Fruit fly (Drosophila melanogaster) whole organism, embryonic: ENCODE data around the gene Pat1.

Experiments used
- CG10267 ChIP-seq: fragments of 200-800 bp; sonication (Bioruptor generic); optimal IDR thresholded peaks from 2 replicates; lab custom pipeline; 2018; ENCODE audit warnings: missing biosample characterization, mild to moderate bottlenecking, missing genetic modification characterization, moderate library complexity
- CG10274 ChIP-seq: fragments of 200-800 bp; sonication (Bioruptor generic); optimal IDR thresholded peaks from 3 replicates; lab custom pipeline; 2017; ENCODE audit warnings: missing biosample characterization, mild to moderate bottlenecking, missing genetic modification characterization
- CG11560 ChIP-seq: fragments of 200-800 bp; sonication (Bioruptor generic); IDR thresholded peaks from 3 replicates; pipeline ENCODE4 v1.3.6; 2022; ENCODE audit warnings: missing biosample characterization, missing genetic modification characterization
- CG11723 ChIP-seq: fragments of 200-800 bp; sonication (Bioruptor generic); optimal IDR thresholded peaks from 2 replicates; lab custom pipeline; 2017; ENCODE audit warnings: missing biosample characterization, mild to moderate bottlenecking, missing genetic modification characterization
- CG12236 ChIP-seq: fragments of 200-800 bp; sonication (Bioruptor generic); optimal IDR thresholded peaks from 2 replicates; lab custom pipeline; 2016; ENCODE audit warnings: missing biosample characterization, missing genetic modification characterization
- CG13775 ChIP-seq: fragments of 200-800 bp; sonication (Bioruptor generic); optimal IDR thresholded peaks from 3 replicates; lab custom pipeline; 2017; ENCODE audit warnings: missing biosample characterization, mild to moderate bottlenecking, missing genetic modification characterization
- CG14965 ChIP-seq: fragments of 200-800 bp; sonication (Bioruptor generic); optimal IDR thresholded peaks from 2 replicates; lab custom pipeline; 2016; ENCODE audit warnings: missing biosample characterization, missing genetic modification characterization, borderline replicate concordance
- CG15269 ChIP-seq: fragments of 200-800 bp; sonication (Bioruptor generic); optimal IDR thresholded peaks from 2 replicates; lab custom pipeline; 2018; ENCODE audit warnings: missing biosample characterization, mild to moderate bottlenecking, missing genetic modification characterization, moderate library complexity
- CG1647 ChIP-seq: fragments of 200-800 bp; sonication (Bioruptor generic); optimal IDR thresholded peaks from 3 replicates; lab custom pipeline; 2016; ENCODE audit warnings: missing biosample characterization, missing genetic modification characterization
- CG17612 ChIP-seq: fragments of 200-800 bp; sonication (Bioruptor generic); IDR thresholded peaks from 2 replicates; pipeline ENCODE4 v1.3.6; 2022; ENCODE audit warnings: missing biosample characterization, missing genetic modification characterization
- CG1832 ChIP-seq: fragments of 200-800 bp; sonication (Bioruptor generic); optimal IDR thresholded peaks from 2 replicates; lab custom pipeline; 2017; ENCODE audit warnings: missing biosample characterization, mild to moderate bottlenecking, missing genetic modification characterization, inconsistent platforms
- CG2120 ChIP-seq: fragments of 200-800 bp; sonication (Bioruptor generic); optimal IDR thresholded peaks from 3 replicates; lab custom pipeline; 2016; ENCODE audit warnings: missing biosample characterization, missing genetic modification characterization
- CG2712 ChIP-seq: fragments of 200-800 bp; optimal IDR thresholded peaks from 3 replicates; lab custom pipeline; 2019; ENCODE audit warnings: missing biosample characterization, mild to moderate bottlenecking, missing genetic modification characterization, moderate library complexity
- CG32772 ChIP-seq: fragments of 200-800 bp; sonication (Bioruptor generic); IDR thresholded peaks from 2 replicates; pipeline ENCODE4 v1.3.6; 2022; ENCODE audit warnings: missing biosample characterization, missing genetic modification characterization
- CG4360 ChIP-seq: fragments of 200-800 bp; sonication (Bioruptor generic); IDR thresholded peaks from 2 replicates; pipeline ENCODE4 v1.3.6; 2022; ENCODE audit warnings: missing biosample characterization, missing genetic modification characterization
- CG8924 ChIP-seq: fragments of 200-800 bp; optimal IDR thresholded peaks from 3 replicates; lab custom pipeline; 2019; ENCODE audit warnings: missing biosample characterization, mild to moderate bottlenecking, missing genetic modification characterization, moderate library complexity
- D19B ChIP-seq: fragments of 200-800 bp; sonication (Bioruptor generic); optimal IDR thresholded peaks from 2 replicates; lab custom pipeline; 2017; ENCODE audit warnings: missing biosample characterization, mild to moderate bottlenecking, missing genetic modification characterization
- Drgx ChIP-seq: fragments of 200-800 bp; sonication (Bioruptor generic); IDR thresholded peaks from 2 replicates; pipeline ENCODE4 v1.3.6; 2022; ENCODE audit warnings: missing biosample characterization, missing genetic modification characterization
- Eip74EF ChIP-seq, 2 experiments: fragments of 200-800 bp in 1 of 2; fragments of >200 bp in 1 of 2; sonication (Bioruptor generic) in 1 of 2; optimal IDR thresholded peaks; 2 replicates each; lab custom pipeline; 2017 to 2019; ENCODE audit warnings: missing biosample characterization in 2 of 2, missing genetic modification characterization in 2 of 2, mild to moderate bottlenecking in 1 of 2, moderate library complexity in 1 of 2
- GATAe ChIP-seq: fragments of 200-800 bp; sonication (Bioruptor generic); conservative IDR thresholded peaks from 2 replicates; pipeline ENCODE4 v1.3.6; 2022; ENCODE audit warnings: missing biosample characterization, missing genetic modification characterization
- HHEX ChIP-seq: fragments of 200-800 bp; sonication (Bioruptor generic); optimal IDR thresholded peaks from 3 replicates; lab custom pipeline; 2017; ENCODE audit warnings: missing biosample characterization, mild to moderate bottlenecking, missing genetic modification characterization, missing genetic modification reagents
- HmgD ChIP-seq: fragments of 200-800 bp; sonication (Bioruptor generic); optimal IDR thresholded peaks from 3 replicates; lab custom pipeline; 2016; ENCODE audit warnings: missing biosample characterization, missing genetic modification characterization
- Mad ChIP-seq: fragments of 200-800 bp; sonication (Bioruptor generic); optimal IDR thresholded peaks from 2 replicates; lab custom pipeline; 2016; ENCODE audit warnings: missing biosample characterization, missing genetic modification characterization
- Med ChIP-seq: fragments of 200-800 bp; sonication (Bioruptor generic); peaks from one replicate; lab custom pipeline; 2016; ENCODE audit warnings: missing biosample characterization, missing genetic modification characterization, mild to moderate bottlenecking, inconsistent platforms, moderate library complexity
- Nf-YB ChIP-seq: fragments of 200-800 bp; sonication (Bioruptor generic); optimal IDR thresholded peaks from 3 replicates; lab custom pipeline; 2019; ENCODE audit warnings: missing biosample characterization, mild to moderate bottlenecking, missing genetic modification characterization, moderate library complexity
- Oli ChIP-seq: fragments of 200-800 bp; sonication (Bioruptor generic); optimal IDR thresholded peaks from 2 replicates; lab custom pipeline; 2018; ENCODE audit warnings: missing biosample characterization, mild to moderate bottlenecking, missing genetic modification characterization, moderate library complexity
- Trl ChIP-seq, 3 experiments: fragments of >200 bp in 2 of 3; fragments of 200-800 bp in 1 of 3; sonication (Bioruptor generic) in 1 of 3; optimal IDR thresholded peaks; 2 replicates in 1 of 3; 3 replicates in 2 of 3; lab custom pipeline; 2016 to 2017; ENCODE audit warnings: missing biosample characterization in 1 of 3, missing genetic modification characterization in 1 of 3
- bcd ChIP-seq: fragments of 200-800 bp; sonication (Bioruptor generic); optimal IDR thresholded peaks from 2 replicates; lab custom pipeline; 2017; ENCODE audit warnings: missing biosample characterization, mild to moderate bottlenecking, missing genetic modification characterization
- bsh ChIP-seq, 2 experiments: fragments of 200-800 bp; sonication (Bioruptor generic); optimal IDR thresholded peaks; 2 replicates each; lab custom pipeline; 2017 to 2018; ENCODE audit warnings: mild to moderate bottlenecking in 2 of 2, missing biosample characterization in 2 of 2, missing genetic modification characterization in 2 of 2, moderate library complexity in 1 of 2
- chinmo ChIP-seq: fragments of 200-800 bp; sonication (Bioruptor generic); IDR thresholded peaks from 4 replicates; pipeline ENCODE4 v1.3.6; 2022; ENCODE audit warnings: missing biosample characterization, missing genetic modification characterization; ENCODE audit not compliant: partially characterized antibody
- chm ChIP-seq: fragments of 200-800 bp; sonication (Bioruptor generic); IDR thresholded peaks from 2 replicates; pipeline ENCODE4 v1.3.6; 2022; ENCODE audit warnings: missing biosample characterization, missing genetic modification characterization
- corto ChIP-seq: fragments of 200-800 bp; sonication (Bioruptor generic); optimal IDR thresholded peaks from 2 replicates; lab custom pipeline; 2016; ENCODE audit warnings: missing biosample characterization, mild to moderate bottlenecking, missing genetic modification characterization, moderate library complexity
- croc ChIP-seq: fragments of 200-800 bp; sonication (Bioruptor generic); conservative IDR thresholded peaks from 3 replicates; pipeline ENCODE4 v1.3.6; 2022; ENCODE audit warnings: missing biosample characterization, missing genetic modification characterization
- crol ChIP-seq: fragments of 200-800 bp; sonication (Bioruptor generic); IDR thresholded peaks from 2 replicates; pipeline ENCODE4 v1.3.6; 2022; ENCODE audit warnings: missing biosample characterization, missing genetic modification characterization
- dimm ChIP-seq: fragments of 200-800 bp; sonication (Bioruptor generic); IDR thresholded peaks from 2 replicates; pipeline ENCODE4 v1.3.6; 2022; ENCODE audit warnings: missing biosample characterization, missing genetic modification characterization
- hb ChIP-seq: fragments of 200-800 bp; sonication (Bioruptor generic); IDR thresholded peaks from 3 replicates; pipeline ENCODE4 v1.3.6; 2022; ENCODE audit warnings: missing biosample characterization, missing genetic modification characterization; ENCODE audit not compliant: partially characterized antibody
- lab ChIP-seq: fragments of 200-800 bp; sonication (Bioruptor generic); optimal IDR thresholded peaks from 3 replicates; lab custom pipeline; 2017; ENCODE audit warnings: missing biosample characterization, missing genetic modification characterization, mild to moderate bottlenecking, moderate library complexity, missing genetic modification reagents
- otp ChIP-seq: fragments of 200-800 bp; sonication (Bioruptor generic); IDR thresholded peaks from 3 replicates; pipeline ENCODE4, ENCODE4 v1.3.6; 2022; ENCODE audit warnings: missing biosample characterization, missing genetic modification characterization
- prd ChIP-seq, 3 experiments: fragments of >200 bp in 2 of 3; fragments of 200-800 bp in 1 of 3; sonication (Bioruptor generic) in 1 of 3; optimal IDR thresholded peaks in 2 of 3; IDR thresholded peaks in 1 of 3; 2 replicates in 2 of 3; 3 replicates in 1 of 3; pipeline versions ENCODE4 v1.3.6 to Lab custom; 2017 to 2022; ENCODE audit warnings: missing biosample characterization in 1 of 3, missing genetic modification characterization in 1 of 3
- sens ChIP-seq: fragments of 200-800 bp; sonication (Bioruptor generic); peaks from one replicate; lab custom pipeline; 2016; ENCODE audit warnings: missing biosample characterization, missing genetic modification characterization
- tll ChIP-seq, 2 experiments: fragments of 200-800 bp in 1 of 2; fragments of >200 bp in 1 of 2; sonication (Bioruptor generic) in 1 of 2; optimal IDR thresholded peaks; 2 replicates each; lab custom pipeline; 2017 to 2019; ENCODE audit warnings: missing biosample characterization in 2 of 2, missing genetic modification characterization in 2 of 2, mild to moderate bottlenecking in 1 of 2, moderate library complexity in 1 of 2
- unpg ChIP-seq: fragments of 200-800 bp; sonication (Bioruptor generic); optimal IDR thresholded peaks from 3 replicates; lab custom pipeline; 2018; ENCODE audit warnings: missing biosample characterization, mild to moderate bottlenecking, missing genetic modification characterization, moderate library complexity
- wor ChIP-seq: fragments of 200-800 bp; sonication (Bioruptor generic); IDR thresholded peaks from 2 replicates; pipeline ENCODE4 v1.3.6; 2022; ENCODE audit warnings: missing biosample characterization, missing genetic modification characterization
- zfh1 ChIP-seq: fragments of 200-800 bp; sonication (Bioruptor generic); IDR thresholded peaks from 3 replicates; pipeline ENCODE4 v1.3.6; 2022; ENCODE audit warnings: missing biosample characterization, missing genetic modification characterization

Pat1 gene

DNA sequence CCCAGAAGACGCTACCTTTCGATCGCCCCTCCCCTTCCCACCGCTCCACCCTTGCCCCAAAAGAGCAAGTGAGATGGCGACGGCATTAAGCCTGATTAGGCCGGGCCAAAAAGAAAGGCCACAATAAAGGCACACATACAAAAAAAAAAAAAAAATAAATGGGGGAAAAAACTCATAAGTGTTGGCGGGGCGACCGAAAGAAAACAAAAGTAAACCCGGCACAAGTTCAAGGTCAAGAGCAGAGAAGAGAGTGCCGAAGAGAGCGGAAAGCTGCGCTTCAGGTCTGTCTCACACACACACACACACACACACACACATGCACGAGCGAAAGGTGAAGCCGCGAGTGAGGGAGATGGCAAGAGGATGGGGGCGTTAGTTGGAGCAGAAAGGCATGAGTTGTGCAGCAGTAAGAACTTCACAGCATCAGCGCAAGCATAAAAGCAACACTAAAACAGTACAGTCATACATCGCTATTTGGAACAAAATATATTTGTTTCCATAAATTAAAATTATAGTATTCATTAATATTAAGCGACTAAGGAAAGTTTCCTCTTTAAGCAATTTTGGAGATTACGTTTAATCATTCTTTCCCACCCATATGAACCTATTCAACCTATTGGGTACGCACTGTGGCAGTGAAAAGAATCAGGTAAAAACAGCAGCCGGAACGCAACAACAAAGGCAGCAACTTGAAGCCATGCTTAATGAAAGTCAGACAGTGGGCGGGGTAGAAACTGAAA, 33.6 kb downstream of the Pat1 start (continued):
- TF ChIP-seq tll (GFP tag; optimal IDR thresholded peaks at IDR 0.05; lab: Kevin White, UChicago) (no peak), CG1832 (GFP tag; lab: Kevin White, UChicago) (peak; percentile 39), sens (peak; percentile 71), Eip74EF (GFP tag; optimal IDR thresholded peaks at IDR 0.05; lab: Kevin White, UChicago) (peak in 1 of 2 experiments; percentile 4), D19B (GFP tag; lab: Kevin White, UChicago) (no peak), corto (GFP tag; lab: Kevin White, UChicago) (peak; percentile 67), croc (GFP tag; lab: Robert Waterston, UW) (peak; percentile 40; the same call in 2 of the 3 replicates), bcd (GFP tag; lab: Kevin White, UChicago) (no peak), CG8924 (tag; lab: Kevin White, UChicago) (peak; percentile 4), hb (GFP tag; lab: Robert Waterston, UW) (no peak), CG10267 (tag; lab: Kevin White, UChicago) (peak; percentile 29), unpg (peak; percentile 32), Oli (tag; lab: Kevin White, UChicago) (peak; percentile 24), CG2712 (tag; lab: Kevin White, UChicago) (peak; percentile 66)

DNA sequence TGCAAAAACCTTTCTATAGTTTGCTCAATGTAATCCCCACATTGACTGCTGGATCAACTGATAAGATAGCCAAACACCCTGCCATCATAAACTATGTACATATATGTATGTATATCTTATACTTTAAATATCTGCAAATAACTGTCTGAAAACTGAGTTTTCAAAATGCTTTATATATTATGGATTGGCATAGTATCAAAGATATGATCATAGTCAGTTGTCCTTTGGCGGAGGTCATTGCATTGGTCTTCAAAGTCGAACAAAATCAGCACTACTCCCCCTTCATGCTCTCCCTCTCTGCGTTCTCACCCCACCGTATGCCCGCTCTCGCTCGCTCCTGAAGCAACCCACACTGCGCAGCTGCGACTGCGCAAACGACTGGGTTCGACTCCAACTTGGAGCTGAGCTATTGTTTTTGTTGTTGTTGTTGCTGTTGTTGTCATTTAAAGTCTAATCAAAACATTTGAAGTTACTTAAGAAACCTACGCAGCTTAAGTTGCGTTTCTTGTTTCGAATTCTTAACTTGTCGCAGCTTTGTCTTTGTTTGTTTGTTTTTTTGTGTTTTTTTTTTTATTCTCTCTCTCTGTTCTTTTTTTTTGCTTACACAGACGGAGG, 34.5 kb downstream of the Pat1 start:
- TF ChIP-seq CG8924 (tag; lab: Kevin White, UChicago): no peak
- peak; percentile 69; the same call in 1 of the 4 replicates for TF ChIP-seq chinmo (GFP tag; lab: Robert Waterston, UW)
- peak; percentile 65 for TF ChIP-seq CG4360 (GFP tag; lab: Robert Waterston, UW)
- TF ChIP-seq HmgD (GFP tag; lab: Kevin White, UChicago): no peak
- no peak for TF ChIP-seq CG17612
- TF ChIP-seq CG1832 (GFP tag; lab: Kevin White, UChicago): peak; percentile 35
- peak; percentile 45 for TF ChIP-seq crol (GFP tag; lab: Robert Waterston, UW)
- TF ChIP-seq chm (GFP tag; lab: Robert Waterston, UW): no peak
- TF ChIP-seq zfh1 (GFP tag; lab: Robert Waterston, UW): 0 out of 3 replicates have a peak, but pooled peaks have one; percentile 24
- TF ChIP-seq Med: peak; percentile 29
- TF ChIP-seq sens: peak; percentile 23
- peak; percentile 18 for TF ChIP-seq Drgx (GFP tag; lab: Robert Waterston, UW)
- peak; percentile 8 to 30 for TF ChIP-seq Trl (optimal IDR thresholded peaks at IDR 0.05; lab: Kevin White, UChicago)
- TF ChIP-seq Trl (GFP tag; optimal IDR thresholded peaks at IDR 0.05; lab: Kevin White, UChicago): no peak
- peak; percentile 4 for TF ChIP-seq lab
- TF ChIP-seq CG10274 (GFP tag; lab: Kevin White, UChicago): peak; percentile 86
- TF ChIP-seq otp: 0 out of 3 replicates have a peak, but pooled peaks have one; percentile 12
- TF ChIP-seq Nf-YB (GFP tag; lab: Kevin White, UChicago): no peak
- no peak for TF ChIP-seq Mad (GFP tag; lab: Kevin White, UChicago)
- peak; percentile 6 for TF ChIP-seq CG2120 (GFP tag; lab: Kevin White, UChicago)

DNA sequence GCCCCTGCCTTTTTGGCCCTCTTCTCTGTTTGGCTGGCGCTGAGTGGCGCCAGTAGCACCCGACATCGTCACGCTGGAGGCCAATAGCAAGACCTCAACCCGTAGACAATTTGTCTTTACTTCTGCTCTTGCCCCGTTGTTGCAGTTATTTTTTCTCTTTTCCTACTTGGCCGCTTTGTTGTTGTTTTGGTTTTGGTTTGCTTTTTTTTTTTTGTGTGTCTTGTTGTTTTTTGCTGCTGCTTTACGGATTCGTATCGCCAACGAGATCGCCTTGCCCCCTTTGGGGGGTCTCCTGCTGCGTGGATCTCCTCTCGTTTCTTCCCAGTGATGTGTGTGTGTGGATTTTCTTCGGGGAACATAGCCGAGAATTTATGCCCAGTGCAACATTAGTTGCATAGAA, 41.3 kb downstream of the Pat1 start:
- no peak for TF ChIP-seq CG11723
- TF ChIP-seq dimm (GFP tag; lab: Robert Waterston, UW): no peak
- no peak for TF ChIP-seq GATAe (GFP tag; lab: Robert Waterston, UW)
- TF ChIP-seq CG15269 (tag; lab: Kevin White, UChicago): no peak
- TF ChIP-seq Drgx (GFP tag; lab: Robert Waterston, UW): peak; percentile 70
- no peak for TF ChIP-seq CG12236 (GFP tag; lab: Kevin White, UChicago)
- no peak for TF ChIP-seq CG1647
- TF ChIP-seq prd (optimal IDR thresholded peaks at IDR 0.05; lab: Kevin White, UChicago): no peak
- no peak for TF ChIP-seq prd (GFP tag; IDR thresholded peaks at IDR 0.05; lab: Robert Waterston, UW)
- TF ChIP-seq CG13775 (GFP tag; lab: Kevin White, UChicago): no peak
- peak in 1 of 2 experiments; percentile 69 for TF ChIP-seq bsh (GFP tag; optimal IDR thresholded peaks at IDR 0.05; lab: Kevin White, UChicago)
- TF ChIP-seq wor (GFP tag; lab: Robert Waterston, UW): no peak
- no peak for TF ChIP-seq HHEX (GFP tag; lab: Kevin White, UChicago)
- TF ChIP-seq CG14965 (GFP tag; lab: Kevin White, UChicago): no peak
- no peak for TF ChIP-seq CG32772 (GFP tag; lab: Robert Waterston, UW)
- TF ChIP-seq CG11560: no peak
